Worm (Caenorhabditis elegans): ENCODE results near the gene psf-1.

Gene psf-1

DNA sequence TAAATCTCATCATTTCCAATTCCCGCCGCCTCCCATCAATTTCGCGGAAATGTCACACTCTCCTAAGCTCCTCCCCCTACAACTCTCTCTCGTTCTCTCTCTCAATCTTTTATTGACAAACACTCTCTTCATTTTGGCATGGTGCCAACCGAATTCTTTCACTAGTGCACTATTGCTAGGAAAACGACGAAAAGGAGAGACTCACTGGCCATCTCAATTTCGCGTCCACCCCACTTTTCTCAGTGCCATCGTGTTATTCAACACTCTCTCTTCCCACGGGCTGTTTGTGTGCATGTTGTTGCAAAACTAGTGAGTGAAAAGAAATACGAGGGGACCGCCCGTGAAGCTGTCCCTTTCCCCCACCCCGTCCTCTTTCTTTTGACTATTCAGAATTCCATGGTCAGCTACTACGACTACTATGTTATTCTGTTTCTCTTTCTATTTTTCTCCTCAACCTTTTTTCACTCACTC lies 16.4 kb downstream of the psf-1 start:
- TF ChIP-seq ceh-40 (GFP tag; IDR thresholded peaks at IDR 0.05) (no peak), ceh-27 (GFP tag; optimal IDR thresholded peaks at IDR 0.05) (peak; percentile 12)

DNA sequence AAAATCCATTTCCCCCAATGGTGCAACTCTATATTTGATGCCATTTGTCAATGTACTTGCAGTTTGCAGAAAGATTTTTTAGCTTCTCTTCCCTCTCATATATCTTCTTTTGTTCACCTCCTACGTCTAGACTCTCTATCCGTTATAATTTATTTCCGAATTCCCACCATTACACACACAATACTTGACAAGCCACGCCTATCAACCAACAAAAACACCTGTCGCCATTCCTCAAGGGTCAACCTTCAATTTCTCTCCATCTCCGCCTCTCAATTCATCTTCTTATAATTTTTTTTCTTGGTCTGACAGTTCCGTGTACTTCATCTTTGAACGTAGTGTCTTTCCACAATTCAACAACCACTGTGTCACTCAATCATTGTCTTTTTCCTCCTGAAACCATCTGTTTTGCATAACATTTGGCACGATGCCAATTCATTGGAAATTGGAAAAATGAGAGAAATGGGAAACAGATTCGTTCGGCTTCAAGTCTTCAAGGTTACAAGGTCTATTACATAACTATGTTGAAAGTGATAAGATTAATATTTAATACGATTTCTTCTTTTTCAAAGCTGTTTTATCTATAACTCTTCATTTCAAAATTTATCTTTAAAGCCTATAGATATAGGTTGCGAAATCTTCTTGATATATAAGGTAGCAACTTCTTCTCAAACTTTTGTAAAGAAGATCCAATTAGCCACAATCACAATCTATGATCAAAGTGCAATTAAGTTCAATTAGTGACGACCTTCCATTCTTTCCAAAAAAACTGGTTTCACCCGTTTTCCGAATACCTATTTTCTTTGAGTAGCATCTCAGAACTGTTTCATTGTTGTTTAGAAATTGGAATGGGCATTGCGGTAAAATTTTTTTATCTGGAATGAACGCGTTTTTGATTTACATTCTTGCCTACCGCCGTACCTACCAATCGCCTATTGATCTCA lies 18.4 kb downstream of the psf-1 start:
- TF ChIP-seq madf-3 (GFP tag; IDR thresholded peaks at IDR 0.05) (0 out of 2 replicates have a peak, but pooled peaks have one; percentile 30), lin-40 (tag; optimal IDR thresholded peaks at IDR 0.05) (no peak)

ce11 chrII:9988620-9989019 lies 20.1 kb downstream of the psf-1 start:
- TF ChIP-seq T26A5.8 (tag; optimal IDR thresholded peaks at IDR 0.05) (no peak), let-526 (GFP tag; IDR thresholded peaks at IDR 0.05) (no peak), cebp-1 (GFP tag; IDR thresholded peaks at IDR 0.05) (no peak), cebp-1 (tag; optimal IDR thresholded peaks at IDR 0.05) (no peak), sdz-38 (tag; optimal IDR thresholded peaks at IDR 0.05) (no peak), F57A8.1 (GFP tag; optimal IDR thresholded peaks at IDR 0.05) (no peak), cebp-2 (GFP tag; IDR thresholded peaks at IDR 0.05) (no peak), B0019.2 (GFP tag; conservative IDR thresholded peaks at IDR 0.05) (no peak), madf-6 (GFP tag; IDR thresholded peaks at IDR 0.05) (no peak), F55B11.4 (tag; optimal IDR thresholded peaks at IDR 0.05; ENCODE audit: borderline replicate concordance, insufficient read depth) (no peak), ama-1 (optimal IDR thresholded peaks at IDR 0.05) (no peak), ama-1 (GFP tag; optimal IDR thresholded peaks at IDR 0.05) (no peak), ceh-79 (tag; optimal IDR thresholded peaks at IDR 0.05) (no peak), ekl-4 (GFP tag; IDR thresholded peaks at IDR 0.05) (no peak), ztf-18 (tag; optimal IDR thresholded peaks at IDR 0.05) (no peak), mel-28 (tag; optimal IDR thresholded peaks at IDR 0.05; ENCODE audit: borderline replicate concordance) (no peak), Y53G8AR.9 (GFP tag; conservative IDR thresholded peaks at IDR 0.05) (no peak), efl-1 (GFP tag; optimal IDR thresholded peaks at IDR 0.05) (no peak), ztf-26 (tag; optimal IDR thresholded peaks at IDR 0.05) (no peak)

ce11 chrII:9989533-9989932 lies 21.1 kb downstream of the psf-1 start:
- TF ChIP-seq rcor-1 (GFP tag; IDR thresholded peaks at IDR 0.05) (no peak), pha-4 (tag; optimal IDR thresholded peaks at IDR 0.05) (no peak), mcd-1 (GFP tag; IDR thresholded peaks at IDR 0.05) (no peak), C17E4.6 (GFP tag; IDR thresholded peaks at IDR 0.05) (no peak), bed-2 (GFP tag; IDR thresholded peaks at IDR 0.05) (no peak)

DNA sequence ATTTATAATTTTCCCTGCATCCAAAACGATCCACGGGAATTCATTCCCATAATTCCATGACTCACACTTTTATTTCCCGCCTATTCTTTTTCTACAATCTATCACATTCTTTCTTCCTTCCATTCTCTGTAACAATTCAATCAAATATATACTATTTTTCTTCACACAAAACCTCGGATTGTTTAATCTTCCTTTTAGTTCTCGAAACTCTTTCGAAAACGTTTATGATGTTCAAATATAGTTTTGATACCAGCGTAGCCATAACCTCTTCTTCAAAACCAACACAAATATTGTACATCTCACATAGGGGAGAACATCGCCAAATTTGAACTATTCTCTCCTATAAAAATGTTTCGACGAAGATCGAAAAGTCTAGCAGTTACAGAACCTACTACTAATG lies 22.3 kb downstream of the psf-1 start, which contains the start of gene lec-3:
lec-3 (plus strand) TSS at position 301 of the 400 bp plus-strand sequence.
- TF ChIP-seq K11D2.4 (GFP tag; IDR thresholded peaks at IDR 0.05) (no peak), nhr-80 (tag; optimal IDR thresholded peaks at IDR 0.05) (no peak), bed-1 (GFP tag; IDR thresholded peaks at IDR 0.05) (no peak), cebp-1 (GFP tag; IDR thresholded peaks at IDR 0.05) (no peak), cebp-1 (tag; optimal IDR thresholded peaks at IDR 0.05) (no peak), him-1 (tag; optimal IDR thresholded peaks at IDR 0.05) (no peak), D2030.7 (GFP tag; IDR thresholded peaks at IDR 0.05) (no peak), mcd-1 (GFP tag; IDR thresholded peaks at IDR 0.05) (no peak), ztf-18 (tag; optimal IDR thresholded peaks at IDR 0.05) (no peak), attf-3 (GFP tag; conservative IDR thresholded peaks at IDR 0.05) (no peak), snpc-4 (GFP tag; optimal IDR thresholded peaks at IDR 0.05) (no peak), snpc-4 (tag; optimal IDR thresholded peaks at IDR 0.05) (no peak), cebp-2 (GFP tag; IDR thresholded peaks at IDR 0.05) (no peak), madf-6 (GFP tag; IDR thresholded peaks at IDR 0.05) (no peak), hrde-1 (tag; optimal IDR thresholded peaks at IDR 0.05; ENCODE audit: borderline replicate concordance) (no peak), lsl-1 (GFP tag; optimal IDR thresholded peaks at IDR 0.05) (no peak), attf-5 (GFP tag; optimal IDR thresholded peaks at IDR 0.05) (no peak), mxl-1 (tag; optimal IDR thresholded peaks at IDR 0.05) (no peak), hlh-26 (GFP tag; conservative IDR thresholded peaks at IDR 0.05) (no peak), pha-4 (tag; optimal IDR thresholded peaks at IDR 0.05) (no peak)
